Worm (Caenorhabditis elegans): ENCODE results near the gene fbxa-48.
A peak's percentile ranks its signal among the peaks of the same experiment; 100 is the strongest.
"Not testable (repeated sequence)": the region's sequence is repeated elsewhere in the genome, so short reads cannot be mapped to it uniquely, and the experiment has no call there.

fbxa-48 gene

DNA sequence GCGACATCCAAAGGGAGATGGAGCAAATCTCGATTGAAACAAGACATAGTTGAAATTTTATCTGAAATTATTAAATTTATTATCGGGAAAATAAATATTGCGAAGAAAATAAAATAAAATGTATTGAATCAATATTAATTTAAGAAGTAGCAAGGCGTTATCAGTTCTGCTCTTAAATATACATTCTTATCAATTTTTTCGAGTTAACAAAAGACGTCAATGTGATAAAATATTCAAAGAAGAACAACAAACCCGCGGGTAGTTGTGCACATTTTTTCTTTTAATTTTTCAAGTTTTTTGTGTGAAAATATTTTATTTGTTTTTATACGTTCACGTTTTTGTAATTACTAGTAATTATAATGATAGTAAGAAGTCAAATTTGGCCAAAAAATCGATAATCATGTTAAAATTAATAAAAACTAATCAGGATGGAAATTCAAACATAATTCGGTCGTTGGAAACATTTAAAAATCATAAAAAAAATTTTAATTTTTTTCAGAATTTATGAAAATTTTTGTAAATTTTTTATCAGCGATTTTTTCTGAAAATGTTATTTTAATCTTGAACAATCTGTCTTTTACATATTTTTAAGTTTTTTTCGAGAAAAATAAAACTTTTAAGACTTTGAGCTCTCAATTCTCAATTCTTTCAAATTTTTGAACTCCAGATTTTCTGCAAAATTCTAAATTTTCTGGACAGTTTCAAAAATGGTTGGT lies 5.8 kb downstream of the fbxa-48 start, which contains the start of gene fbxa-9:
Gene fbxa-9 (plus strand): TSS at position 666 of the 716 bp plus-strand sequence.
- no peak for TF ChIP-seq elt-1 (tag; optimal IDR thresholded peaks at IDR 0.05; ENCODE audit: borderline replicate concordance, insufficient read depth)

- TF ChIP-seq mep-1 (tag; optimal IDR thresholded peaks at IDR 0.05) (no peak), zip-8 (tag; optimal IDR thresholded peaks at IDR 0.05) (peak; percentile 6), nhr-237 (tag; optimal IDR thresholded peaks at IDR 0.05) (no peak), ceh-39 (tag; optimal IDR thresholded peaks at IDR 0.05) (peak; percentile 49), cnd-1 (tag; optimal IDR thresholded peaks at IDR 0.05) (no peak)
Measured at ce11 chrIII:2262942-2263341, 9.0 kb downstream of the fbxa-48 start, which contains the start of gene Y54F10BM.6. Y54F10BM.6 (plus strand) TSS chrIII:2263242.

ce11 chrIII:2261353-2261752 lies 10.6 kb downstream of the fbxa-48 start, which contains the start of gene fbxa-42:
fbxa-42 (minus strand) TSS chrIII:2261453.
- TF ChIP-seq sptf-1 (tag; optimal IDR thresholded peaks at IDR 0.05); ham-2 (GFP tag; optimal IDR thresholded peaks at IDR 0.05); cnd-1 (tag; optimal IDR thresholded peaks at IDR 0.05): not testable (repeated sequence)

DNA sequence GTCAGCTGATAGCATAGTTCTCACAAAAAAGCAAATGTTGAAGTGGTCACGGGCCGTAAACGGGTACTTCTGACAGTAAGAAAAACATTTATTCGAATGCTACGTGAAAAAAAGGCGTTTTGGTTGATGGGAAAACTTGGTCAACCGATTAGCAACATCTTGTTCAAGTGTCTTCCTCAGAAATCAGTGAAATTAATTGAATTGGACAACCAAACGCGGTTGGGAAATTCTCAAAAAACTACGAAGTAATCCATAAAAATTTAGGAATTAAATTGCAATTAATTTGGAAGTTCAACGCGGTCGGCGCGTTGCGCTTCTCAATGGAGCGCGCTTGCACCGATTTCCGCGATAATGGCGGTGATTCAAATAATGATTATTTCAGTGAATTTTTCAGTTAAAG lies 12.6 kb downstream of the fbxa-48 start:
- TF ChIP-seq snpc-4 (tag; optimal IDR thresholded peaks at IDR 0.05) (no peak), mep-1 (tag; optimal IDR thresholded peaks at IDR 0.05) (no peak), nhr-2 (tag; optimal IDR thresholded peaks at IDR 0.05) (no peak), pha-4 (tag; optimal IDR thresholded peaks at IDR 0.05) (no peak), unc-62 (GFP tag; optimal IDR thresholded peaks at IDR 0.05) (no peak), blmp-1 (tag; optimal IDR thresholded peaks at IDR 0.05) (no peak), mab-5 (tag; optimal IDR thresholded peaks at IDR 0.05) (no peak)

DNA sequence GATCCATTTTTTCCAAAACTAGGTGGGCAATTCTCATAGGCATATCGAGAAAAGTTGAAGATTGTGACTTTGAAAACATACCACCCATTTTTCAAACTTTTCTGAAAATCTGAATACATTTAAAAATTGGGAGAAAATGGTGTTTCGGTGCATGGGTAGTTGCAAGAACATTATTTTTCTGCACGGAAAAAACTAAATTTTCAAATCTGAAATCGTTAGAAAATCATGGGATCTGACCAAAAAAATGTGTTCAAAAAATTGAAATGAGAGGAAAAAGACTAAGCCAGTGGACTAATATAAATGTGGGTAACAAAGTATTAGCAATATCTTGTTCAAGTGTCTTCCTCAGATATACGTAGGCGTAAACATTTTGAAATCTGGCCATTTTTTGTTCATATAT lies 13.1 kb downstream of the fbxa-48 start, which contains the start of gene fbxa-43:
Gene fbxa-43 (minus strand): TSS at position 101 of the 400 bp plus-strand sequence.
- TF ChIP-seq mls-2 (tag; optimal IDR thresholded peaks at IDR 0.05) = no peak
- TF ChIP-seq blmp-1 (tag; optimal IDR thresholded peaks at IDR 0.05) = no peak
- no peak for TF ChIP-seq ceh-83 (GFP tag; optimal IDR thresholded peaks at IDR 0.05)
- TF ChIP-seq sem-2 (GFP tag; optimal IDR thresholded peaks at IDR 0.05) = no peak
- TF ChIP-seq elt-1 (tag; optimal IDR thresholded peaks at IDR 0.05; ENCODE audit: borderline replicate concordance, insufficient read depth) = no peak
- TF ChIP-seq nhr-12 (tag; optimal IDR thresholded peaks at IDR 0.05) = no peak
- TF ChIP-seq sptf-1 (tag; optimal IDR thresholded peaks at IDR 0.05) = no peak
- no peak for TF ChIP-seq M03D4.4 (tag; optimal IDR thresholded peaks at IDR 0.05)

DNA sequence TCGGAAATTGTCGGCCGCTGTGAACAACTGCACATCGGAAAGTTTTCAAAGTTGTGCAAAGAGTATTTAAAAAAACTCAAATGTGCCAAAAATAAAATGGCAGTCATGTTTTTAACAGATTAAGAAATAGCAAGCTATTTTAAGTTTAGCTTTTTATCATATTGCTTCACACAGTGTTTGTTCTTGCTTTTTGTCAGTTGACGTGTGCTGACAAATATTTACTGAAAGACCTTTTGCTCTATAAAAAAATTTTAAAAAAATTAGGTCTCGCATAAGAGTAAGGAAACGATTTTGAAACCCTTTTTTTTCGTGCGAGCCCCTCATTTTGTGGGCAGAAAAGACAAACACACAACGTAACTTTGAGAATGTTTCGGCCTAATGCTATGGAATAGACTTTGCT lies 16.5 kb downstream of the fbxa-48 start, which contains the start of gene fbxa-71:
Gene fbxa-71 (plus strand): TSS at position 301 of the 400 bp plus-strand sequence.
- no peak for TF ChIP-seq hlh-1 (tag; optimal IDR thresholded peaks at IDR 0.05)
- no peak for TF ChIP-seq lsy-2 (tag; optimal IDR thresholded peaks at IDR 0.05)

DNA sequence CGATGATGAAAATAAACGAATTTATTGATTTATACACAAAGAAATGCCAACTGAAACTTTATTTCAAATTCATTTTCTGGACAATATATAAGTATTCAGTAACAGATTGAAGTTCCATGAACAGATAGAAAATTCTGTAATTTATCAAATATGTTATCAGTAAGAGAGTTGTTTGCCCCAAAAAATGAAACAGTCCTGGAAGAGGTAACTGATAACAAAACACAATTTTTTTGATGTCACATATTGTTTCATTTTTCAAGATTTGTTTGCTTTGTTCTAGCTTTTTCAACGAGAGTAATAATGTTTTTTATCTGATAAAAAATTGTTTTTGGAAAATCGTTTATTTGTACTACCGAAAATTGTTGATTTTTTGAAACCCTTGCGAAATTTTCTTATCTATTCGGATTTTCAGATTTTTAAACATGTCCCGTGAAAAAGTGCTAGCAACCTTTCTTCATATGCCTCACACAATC lies 18.9 kb downstream of the fbxa-48 start, which contains the start of gene fbxa-73:
Gene fbxa-73 (plus strand): TSS at position 423 of the 473 bp plus-strand sequence.
- TF ChIP-seq ceh-39 (tag; optimal IDR thresholded peaks at IDR 0.05) (no peak), elt-3 (tag; optimal IDR thresholded peaks at IDR 0.05) (no peak), nhr-12 (tag; optimal IDR thresholded peaks at IDR 0.05) (no peak), ces-1 (GFP tag; optimal IDR thresholded peaks at IDR 0.05) (no peak), sem-2 (GFP tag; optimal IDR thresholded peaks at IDR 0.05) (no peak), nhr-76 (tag; optimal IDR thresholded peaks at IDR 0.05) (no peak), nhr-2 (tag; optimal IDR thresholded peaks at IDR 0.05) (no peak), blmp-1 (tag; optimal IDR thresholded peaks at IDR 0.05) (no peak), mep-1 (tag; optimal IDR thresholded peaks at IDR 0.05) (no peak), mls-2 (tag; optimal IDR thresholded peaks at IDR 0.05) (no peak), bed-3 (GFP tag; optimal IDR thresholded peaks at IDR 0.05) (no peak), ztf-11 (tag; optimal IDR thresholded peaks at IDR 0.05) (no peak), lin-32 (GFP tag; optimal IDR thresholded peaks at IDR 0.05) (no peak), hlh-1 (tag; optimal IDR thresholded peaks at IDR 0.05) (no peak), ceh-43 (GFP tag; optimal IDR thresholded peaks at IDR 0.05) (no peak), cnd-1 (tag; optimal IDR thresholded peaks at IDR 0.05) (no peak), elt-1 (tag; optimal IDR thresholded peaks at IDR 0.05; ENCODE audit: borderline replicate concordance, insufficient read depth) (no peak), tbx-8 (GFP tag; optimal IDR thresholded peaks at IDR 0.05) (no peak), M03D4.4 (tag; optimal IDR thresholded peaks at IDR 0.05) (no peak)

Data from whole organism, mixed stage, embryonic.